Worm (Caenorhabditis elegans) whole organism, young adult: Measurements from ENCODE around the gene F38H4.4.

Experiments
- B0336.3 ChIP-seq: fragments of 200-800 bp; sonication (Bioruptor generic); IDR thresholded peaks from 2 replicates; pipeline ENCODE4 v1.3.6; 2022; ENCODE audit warnings: missing genetic modification characterization, missing compliant biosample characterization
- F22D6.2 ChIP-seq: sonication (generic microtip); optimal IDR thresholded peaks from 2 replicates; lab custom pipeline; 2016; ENCODE audit warnings: mild to moderate bottlenecking, missing genetic modification characterization, missing compliant biosample characterization
- F39B2.1 ChIP-seq: fragments of 200-800 bp; sonication (Bioruptor generic); IDR thresholded peaks from 2 replicates; pipeline ENCODE4 v1.3.6; 2022; ENCODE audit warnings: missing genetic modification reagents, missing genetic modification characterization, missing compliant biosample characterization
- K12H6.12 ChIP-seq: fragments of 200-800 bp; sonication (Bioruptor generic); optimal IDR thresholded peaks from 2 replicates; lab custom pipeline; 2018; ENCODE audit warnings: mild to moderate bottlenecking, missing genetic modification characterization, missing compliant biosample characterization
- Y53G8AR.9 ChIP-seq: fragments of 200-800 bp; sonication (Bioruptor generic); conservative IDR thresholded peaks from 2 replicates; pipeline ENCODE4 v1.3.6; 2022; ENCODE audit warnings: missing genetic modification reagents, missing genetic modification characterization, missing compliant biosample characterization
- Y67H2A.10 ChIP-seq: fragments of 200-800 bp; sonication (Bioruptor generic); conservative IDR thresholded peaks from 2 replicates; pipeline ENCODE4 v1.3.6; 2022; ENCODE audit warnings: missing genetic modification reagents, missing genetic modification characterization, missing compliant biosample characterization
- Y79H2A.3 ChIP-seq: fragments of 200-800 bp; sonication (Bioruptor generic); conservative IDR thresholded peaks from 2 replicates; pipeline ENCODE4 v1.3.6; 2022; ENCODE audit warnings: missing genetic modification reagents, missing genetic modification characterization, missing compliant biosample characterization
- athp-1 ChIP-seq: sonication (generic microtip); optimal IDR thresholded peaks from 2 replicates; lab custom pipeline; 2017; ENCODE audit warnings: mild to moderate bottlenecking, missing genetic modification characterization, missing compliant biosample characterization
- attf-3 ChIP-seq: fragments of 200-800 bp; sonication (Bioruptor generic); conservative IDR thresholded peaks from 2 replicates; pipeline ENCODE4 v1.3.6; 2022; ENCODE audit warnings: missing genetic modification reagents, missing genetic modification characterization, missing compliant biosample characterization
- attf-6 ChIP-seq: fragments of 200-800 bp; sonication (Bioruptor generic); IDR thresholded peaks from 2 replicates; pipeline ENCODE4 v1.3.6; 2022; ENCODE audit warnings: missing genetic modification reagents, missing genetic modification characterization, missing compliant biosample characterization
- cebp-1 ChIP-seq, 2 experiments: fragments of 200-800 bp in 1 of 2; sonication (Bioruptor generic) in 1 of 2; sonication (generic microtip) in 1 of 2; IDR thresholded peaks in 1 of 2; optimal IDR thresholded peaks in 1 of 2; 2 replicates each; pipeline versions ENCODE4 v1.3.6 to Lab custom; 2017 to 2022; ENCODE audit warnings: missing compliant biosample characterization in 2 of 2, missing genetic modification characterization in 2 of 2, mild to moderate bottlenecking in 1 of 2, missing genetic modification reagents in 1 of 2, moderate library complexity in 1 of 2
- ceh-40 ChIP-seq: fragments of 200-800 bp; sonication (Bioruptor generic); IDR thresholded peaks from 2 replicates; pipeline ENCODE4 v1.3.6; 2022; ENCODE audit warnings: missing genetic modification characterization, missing compliant biosample characterization
- ceh-91 ChIP-seq: fragments of 200-800 bp; sonication (Bioruptor generic); IDR thresholded peaks from 2 replicates; pipeline ENCODE4 v1.3.6; 2022; ENCODE audit warnings: missing genetic modification reagents, missing genetic modification characterization, missing compliant biosample characterization
- chd-7 ChIP-seq: sonication (generic microtip); optimal IDR thresholded peaks from 2 replicates; lab custom pipeline; 2016; ENCODE audit warnings: mild to moderate bottlenecking, missing genetic modification characterization, moderate library complexity, missing compliant biosample characterization
- efl-1 ChIP-seq: fragments of 150-350 bp; optimal IDR thresholded peaks from 2 replicates; lab custom pipeline; 2014; ENCODE audit warnings: missing biosample characterization, missing genetic modification reagents, missing genetic modification characterization
- egl-18 ChIP-seq: fragments of 200-800 bp; sonication (Bioruptor generic); IDR thresholded peaks from 2 replicates; pipeline ENCODE4 v1.3.6; 2022; ENCODE audit warnings: missing genetic modification reagents, missing genetic modification characterization, missing compliant biosample characterization
- ekl-4 ChIP-seq: fragments of 200-800 bp; sonication (Bioruptor generic); IDR thresholded peaks from 2 replicates; pipeline ENCODE4 v1.3.6; 2022; ENCODE audit warnings: missing genetic modification reagents, missing genetic modification characterization, missing compliant biosample characterization
- hlh-26 ChIP-seq: fragments of 200-800 bp; sonication (Bioruptor generic); conservative IDR thresholded peaks from 2 replicates; pipeline ENCODE4 v1.3.6; 2022; ENCODE audit warnings: missing genetic modification reagents, missing genetic modification characterization, missing compliant biosample characterization
- hmg-1.2 ChIP-seq: fragments of 200-800 bp; sonication (Bioruptor generic); IDR thresholded peaks from 2 replicates; pipeline ENCODE4 v1.3.6; 2022; ENCODE audit warnings: missing genetic modification reagents, missing genetic modification characterization, missing compliant biosample characterization
- hmg-20 ChIP-seq: fragments of 200-800 bp; sonication (Bioruptor generic); IDR thresholded peaks from 2 replicates; pipeline ENCODE4 v1.3.6; 2022; ENCODE audit warnings: missing genetic modification reagents, missing genetic modification characterization, missing compliant biosample characterization
- let-607 ChIP-seq, 2 experiments: fragments of 200-800 bp in 1 of 2; sonication (Bioruptor generic) in 1 of 2; sonication (generic microtip) in 1 of 2; optimal IDR thresholded peaks; 2 replicates each; lab custom pipeline; 2016 to 2018; ENCODE audit warnings: mild to moderate bottlenecking in 2 of 2, missing compliant biosample characterization in 2 of 2, missing genetic modification characterization in 2 of 2, moderate library complexity in 2 of 2, missing genotype in 1 of 2
- lin-35 ChIP-seq, 3 experiments: fragments of 150-350 bp in 2 of 3; sonication (generic microtip) in 1 of 3; optimal IDR thresholded peaks; 2 replicates each; lab custom pipeline; 2014 to 2018; ENCODE audit warnings: missing biosample characterization in 3 of 3, missing genetic modification characterization in 3 of 3, missing genetic modification reagents in 3 of 3
- lin-54 ChIP-seq: fragments of 200-800 bp; sonication (Bioruptor generic); optimal IDR thresholded peaks from 2 replicates; lab custom pipeline; 2018; ENCODE audit warnings: mild to moderate bottlenecking, missing genetic modification characterization, missing compliant biosample characterization
- lir-1 ChIP-seq: fragments of 200-800 bp; sonication (Bioruptor generic); conservative IDR thresholded peaks from 2 replicates; pipeline ENCODE4 v1.3.6; 2022; ENCODE audit warnings: missing genetic modification reagents, missing genetic modification characterization, missing compliant biosample characterization
- lsl-1 ChIP-seq: fragments of 200-800 bp; sonication (Bioruptor generic); optimal IDR thresholded peaks from 2 replicates; lab custom pipeline; 2018; ENCODE audit warnings: mild to moderate bottlenecking, missing genetic modification characterization, moderate library complexity, missing compliant biosample characterization
- madf-10 ChIP-seq: sonication (generic microtip); optimal IDR thresholded peaks from 2 replicates; lab custom pipeline; 2016; ENCODE audit warnings: mild to moderate bottlenecking, missing genetic modification characterization, missing compliant biosample characterization
- madf-8 ChIP-seq: fragments of 200-800 bp; sonication (Bioruptor generic); conservative IDR thresholded peaks from 2 replicates; pipeline ENCODE4 v1.3.6; 2022; ENCODE audit warnings: missing genetic modification reagents, missing genetic modification characterization, missing compliant biosample characterization
- mel-28 ChIP-seq: sonication (generic microtip); optimal IDR thresholded peaks from 2 replicates; lab custom pipeline; 2016; ENCODE audit warnings: borderline replicate concordance, mild to moderate bottlenecking, missing genetic modification characterization, missing compliant biosample characterization
- nfyb-1 ChIP-seq: fragments of 200-800 bp; sonication (Bioruptor generic); IDR thresholded peaks from 2 replicates; pipeline ENCODE4 v1.3.6; 2022; ENCODE audit warnings: missing genetic modification reagents, missing genetic modification characterization, missing compliant biosample characterization
- nhr-120 ChIP-seq: fragments of 200-800 bp; sonication (Bioruptor generic); IDR thresholded peaks from 2 replicates; pipeline ENCODE4 v1.3.6; 2022; ENCODE audit warnings: missing genetic modification characterization, missing compliant biosample characterization
- pbrm-1 ChIP-seq: fragments of 200-800 bp; sonication (Bioruptor generic); IDR thresholded peaks from 2 replicates; pipeline ENCODE4 v1.3.6; 2022; ENCODE audit warnings: missing genetic modification reagents, missing genetic modification characterization, missing compliant biosample characterization
- rcor-1 ChIP-seq: fragments of 200-800 bp; sonication (Bioruptor generic); IDR thresholded peaks from 2 replicates; pipeline ENCODE4 v1.3.6; 2022; ENCODE audit warnings: missing genetic modification reagents, missing genetic modification characterization, missing compliant biosample characterization
- rpc-1 ChIP-seq, 2 experiments: fragments of 150-350 bp in 1 of 2; sonication (generic microtip) in 1 of 2; optimal IDR thresholded peaks; 2 replicates each; lab custom pipeline; 2014 to 2018; ENCODE audit warnings: missing biosample characterization in 1 of 2, missing genetic modification characterization in 1 of 2, missing genetic modification reagents in 1 of 2, missing genotype in 1 of 2
- sdz-38 ChIP-seq: sonication (generic microtip); optimal IDR thresholded peaks from 2 replicates; lab custom pipeline; 2016; ENCODE audit warnings: missing genotype, missing genetic modification characterization, missing compliant biosample characterization
- sea-2 ChIP-seq: fragments of 200-800 bp; sonication (Bioruptor generic); IDR thresholded peaks from 2 replicates; pipeline ENCODE4 v1.3.6; 2022; ENCODE audit warnings: missing genetic modification characterization, missing compliant biosample characterization
- snpc-1.3 ChIP-seq: sonication (generic microtip); optimal IDR thresholded peaks from 2 replicates; lab custom pipeline; 2017; ENCODE audit warnings: missing genetic modification characterization, mild to moderate bottlenecking, missing compliant biosample characterization, antibody characterized with exemption, moderate library complexity, missing genotype, missing genetic modification reagents; ENCODE audit not compliant: insufficient read depth
- snpc-3.4 ChIP-seq: sonication (generic microtip); optimal IDR thresholded peaks from 2 replicates; lab custom pipeline; 2017; ENCODE audit warnings: missing genetic modification characterization, mild to moderate bottlenecking, missing compliant biosample characterization, antibody characterized with exemption, moderate library complexity, missing genotype, missing genetic modification reagents
- snpc-4 ChIP-seq, 5 experiments: fragments of 150-350 bp in 1 of 5; sonication (generic microtip) in 4 of 5; optimal IDR thresholded peaks; 2 replicates each; lab custom pipeline; 2014 to 2018; ENCODE audit warnings: missing genetic modification characterization in 5 of 5, missing biosample characterization in 3 of 5, antibody characterized with exemption in 2 of 5, mild to moderate bottlenecking in 2 of 5, missing compliant biosample characterization in 2 of 5, missing genotype in 2 of 5, moderate library complexity in 2 of 5, missing genetic modification reagents in 1 of 5
- tbp1 ChIP-seq: fragments of 200-800 bp; sonication (Bioruptor generic); optimal IDR thresholded peaks from 2 replicates; lab custom pipeline; 2018; ENCODE audit warnings: mild to moderate bottlenecking, missing genetic modification characterization, missing compliant biosample characterization
- xnd-1 ChIP-seq: sonication (generic microtip); optimal IDR thresholded peaks from 2 replicates; lab custom pipeline; 2016; ENCODE audit warnings: missing genotype, missing genetic modification reagents, missing genetic modification characterization, missing compliant biosample characterization
- ztf-26 ChIP-seq: sonication (generic microtip); optimal IDR thresholded peaks from 2 replicates; lab custom pipeline; 2017; ENCODE audit warnings: missing genetic modification characterization, missing compliant biosample characterization
- ztf-6 ChIP-seq: fragments of 200-800 bp; sonication (Bioruptor generic); IDR thresholded peaks from 2 replicates; pipeline ENCODE4 v1.3.6; 2022; ENCODE audit warnings: missing genetic modification reagents, missing genetic modification characterization, missing compliant biosample characterization

Gene F38H4.4

ce11 chrIV:11855900-11856660 is 8.0 kb downstream of the F38H4.4 start, which contains the start of gene ech-2 (continued):
- TF ChIP-seq lir-1 (GFP tag; lab: Robert Waterston, UW) (no peak), K12H6.12 (no peak), hlh-26 (no peak), F39B2.1 (GFP tag; lab: Robert Waterston, UW) (no peak), lsl-1 (GFP tag; lab: Kevin White, UChicago) (peak; percentile 27), ztf-26 (tag; lab: Kevin White, UChicago) (no peak), Y67H2A.10 (GFP tag; lab: Robert Waterston, UW) (no peak), ceh-91 (GFP tag; lab: Robert Waterston, UW) (no peak), F22D6.2 (no peak), Y79H2A.3 (GFP tag; lab: Robert Waterston, UW) (no peak), B0336.3 (GFP tag; lab: Robert Waterston, UW) (no peak), snpc-1.3 (tag; lab: Kevin White, UChicago) (no peak), snpc-4 (GFP tag; optimal IDR thresholded peaks at IDR 0.05; lab: Kevin White, UChicago) (peak; percentile 34), snpc-4 (tag; optimal IDR thresholded peaks at IDR 0.05; lab: Kevin White, UChicago) (peak in 1 of 4 experiments; percentile 68), chd-7 (tag; lab: Kevin White, UChicago) (no peak), efl-1 (GFP tag; lab: Kevin White, UChicago) (peak; percentile 66), ztf-6 (GFP tag; lab: Robert Waterston, UW) (no peak), pbrm-1 (GFP tag; lab: Robert Waterston, UW) (no peak), lin-54 (GFP tag; lab: Kevin White, UChicago) (peak; percentile 7)

ce11 chrIV:11857159-11857565 is 9.1 kb downstream of the F38H4.4 start:
- TF ChIP-seq rpc-1 (optimal IDR thresholded peaks at IDR 0.05; lab: Kevin White, UChicago) (no peak), rpc-1 (tag; optimal IDR thresholded peaks at IDR 0.05; lab: Kevin White, UChicago) (no peak), mel-28 (no peak), xnd-1 (no peak), let-607 (tag; optimal IDR thresholded peaks at IDR 0.05; lab: Kevin White, UChicago) (no peak), rcor-1 (peak; percentile 56; the same call in 1 of the 2 replicates), sea-2 (GFP tag; lab: Robert Waterston, UW) (no peak), attf-3 (no peak), ekl-4 (GFP tag; lab: Robert Waterston, UW) (no peak), tbp1 (GFP tag; lab: Kevin White, UChicago) (peak; percentile 39), Y53G8AR.9 (GFP tag; lab: Robert Waterston, UW) (0 out of 2 replicates have a peak, but pooled peaks have one; percentile 43), hmg-1.2 (GFP tag; lab: Robert Waterston, UW) (peak; percentile 56; the same call in 1 of the 2 replicates), pbrm-1 (GFP tag; lab: Robert Waterston, UW) (0 out of 2 replicates have a peak, but pooled peaks have one; percentile 5), cebp-1 (GFP tag; IDR thresholded peaks at IDR 0.05; lab: Robert Waterston, UW) (peak; percentile 89), cebp-1 (tag; optimal IDR thresholded peaks at IDR 0.05; lab: Kevin White, UChicago) (peak; percentile 96), attf-6 (GFP tag; lab: Robert Waterston, UW) (no peak), nfyb-1 (GFP tag; lab: Robert Waterston, UW) (peak; percentile 71; the same call in 1 of the 2 replicates), hmg-20 (0 out of 2 replicates have a peak, but pooled peaks have one; percentile 20), snpc-4 (GFP tag; optimal IDR thresholded peaks at IDR 0.05; lab: Kevin White, UChicago) (no peak), snpc-4 (tag; optimal IDR thresholded peaks at IDR 0.05; lab: Kevin White, UChicago) (peak in 2 of 4 experiments; percentile 21 to 27), egl-18 (GFP tag; lab: Robert Waterston, UW) (0 out of 2 replicates have a peak, but pooled peaks have one; percentile 25), athp-1 (peak; percentile 20), B0336.3 (GFP tag; lab: Robert Waterston, UW) (peak; percentile 66), lin-35 (GFP tag; optimal IDR thresholded peaks at IDR 0.05; lab: Kevin White, UChicago) (peak in 1 of 3 experiments; percentile 59), nhr-120 (GFP tag; lab: Robert Waterston, UW) (no peak), Y79H2A.3 (GFP tag; lab: Robert Waterston, UW) (no peak), snpc-3.4 (tag; lab: Kevin White, UChicago) (peak; percentile 17), sdz-38 (no peak), madf-10 (peak; percentile 23), madf-8 (no peak), ceh-40 (no peak)
